5 worm cellular contexts compared by ENCODE assay signal in the genomic region with DNA sequence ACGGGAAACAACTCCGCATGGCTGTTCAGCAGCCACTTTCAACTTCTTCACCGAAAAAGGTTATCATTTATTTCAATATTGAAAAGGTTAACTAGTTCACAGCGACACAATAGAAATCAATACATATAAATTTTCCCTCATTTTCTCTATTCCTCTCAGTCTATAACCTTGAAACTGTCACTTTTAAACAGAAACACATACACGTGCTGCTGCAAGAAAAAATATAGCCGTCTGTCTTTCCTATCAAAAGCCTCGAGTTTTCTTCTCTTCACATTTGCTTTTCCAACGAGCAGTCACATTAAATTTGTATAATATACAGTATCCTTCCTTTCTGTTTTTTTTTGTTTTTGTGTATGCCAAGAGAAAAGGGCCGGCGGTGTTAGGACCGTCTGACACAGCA.
TF ChIP-seq lines count a peak whose summit lies in the region.

No protein-coding gene starts in this region.

TF ChIP-seq in whole organism, L1 larva, 84 proteins besides CTCF, POLR2A, EP300 and RAD21:
- peak in 1 of 2 experiments; percentile 11 for TF ChIP-seq lin-35 (GFP tag; optimal IDR thresholded peaks at IDR 0.05; lab: Kevin White, UChicago)
- TF ChIP-seq blmp-1 (tag; optimal IDR thresholded peaks at IDR 0.05; lab: Kevin White, UChicago), result peak; percentile 64
- TF ChIP-seq pag-3 (tag; optimal IDR thresholded peaks at IDR 0.05; lab: Kevin White, UChicago; ENCODE audit: borderline replicate concordance, insufficient read depth), result no peak
- TF ChIP-seq nhr-85 (tag; lab: Kevin White, UChicago), result peak; percentile 56
- TF ChIP-seq nhr-20 (tag; optimal IDR thresholded peaks at IDR 0.05; lab: Kevin White, UChicago), result peak; percentile 3
- peak; percentile 39 for TF ChIP-seq mep-1 (tag; optimal IDR thresholded peaks at IDR 0.05; lab: Kevin White, UChicago)
- peak; percentile 35 for TF ChIP-seq lin-14 (GFP tag; optimal IDR thresholded peaks at IDR 0.05; lab: Kevin White, UChicago)
- no peak for TF ChIP-seq unc-62 (GFP tag; optimal IDR thresholded peaks at IDR 0.05; lab: Kevin White, UChicago)
- peak in 1 of 6 experiments; percentile 2 for TF ChIP-seq elt-3 (tag; optimal IDR thresholded peaks at IDR 0.05; lab: Kevin White, UChicago)
- TF ChIP-seq C04F5.9 (tag; optimal IDR thresholded peaks at IDR 0.05; lab: Kevin White, UChicago), result no peak

TF ChIP-seq in whole organism, L2 larva, 48 proteins besides CTCF, POLR2A, EP300 and RAD21:
- no peak for TF ChIP-seq nhr-23 (tag; optimal IDR thresholded peaks at IDR 0.05; lab: Kevin White, UChicago)
- TF ChIP-seq nhr-25 (tag; optimal IDR thresholded peaks at IDR 0.05; lab: Kevin White, UChicago), result peak; percentile 58
- peak; percentile 1 for TF ChIP-seq C34F6.9 (tag; optimal IDR thresholded peaks at IDR 0.05; lab: Kevin White, UChicago)
- TF ChIP-seq blmp-1 (tag; optimal IDR thresholded peaks at IDR 0.05; lab: Kevin White, UChicago; ENCODE audit: insufficient read depth), result peak; percentile 76

TF ChIP-seq in whole organism, L3 larva, 47 proteins besides CTCF, POLR2A, EP300 and RAD21:
- TF ChIP-seq elt-2 (tag; optimal IDR thresholded peaks at IDR 0.05; lab: Kevin White, UChicago), result peak; percentile 20
- no peak for TF ChIP-seq ZK546.5 (tag; optimal IDR thresholded peaks at IDR 0.05; lab: Kevin White, UChicago)
- TF ChIP-seq nhr-77 (tag; optimal IDR thresholded peaks at IDR 0.05; lab: Kevin White, UChicago), result no peak
- TF ChIP-seq pha-4 (tag; optimal IDR thresholded peaks at IDR 0.05; lab: Kevin White, UChicago), result peak; percentile 14
- TF ChIP-seq daf-12 (tag; optimal IDR thresholded peaks at IDR 0.05; lab: Kevin White, UChicago), result no peak
- no peak for TF ChIP-seq fos-1 (tag; optimal IDR thresholded peaks at IDR 0.05; lab: Kevin White, UChicago)
- no peak for TF ChIP-seq elt-1 (tag; optimal IDR thresholded peaks at IDR 0.05; lab: Kevin White, UChicago)
- no peak for TF ChIP-seq ceh-9 (tag; optimal IDR thresholded peaks at IDR 0.05; lab: Kevin White, UChicago)
- peak; percentile 65 for TF ChIP-seq nhr-25 (tag; optimal IDR thresholded peaks at IDR 0.05; lab: Kevin White, UChicago)
- no peak for TF ChIP-seq elt-3 (tag; optimal IDR thresholded peaks at IDR 0.05; lab: Kevin White, UChicago)
- no peak for TF ChIP-seq hmg-11 (tag; optimal IDR thresholded peaks at IDR 0.05; lab: Kevin White, UChicago)

TF ChIP-seq in whole organism, L4 larva, 104 proteins besides CTCF, POLR2A, EP300 and RAD21:
- TF ChIP-seq mxl-3 (GFP tag; optimal IDR thresholded peaks at IDR 0.05; lab: Kevin White, UChicago), result peak; percentile 56
- no peak for TF ChIP-seq nhr-102 (tag; optimal IDR thresholded peaks at IDR 0.05; lab: Kevin White, UChicago)
- TF ChIP-seq lsy-2 (tag; optimal IDR thresholded peaks at IDR 0.05; lab: Kevin White, UChicago), result no peak
- TF ChIP-seq nhr-41 (GFP tag; IDR thresholded peaks at IDR 0.05; lab: Robert Waterston, UW), result no peak
- no peak for TF ChIP-seq arid-1 (GFP tag; conservative IDR thresholded peaks at IDR 0.05; lab: Robert Waterston, UW)
- peak; percentile 56 for TF ChIP-seq hlh-30 (tag; optimal IDR thresholded peaks at IDR 0.05; lab: Kevin White, UChicago; ENCODE audit: insufficient read depth)
- no peak for TF ChIP-seq ceh-28 (tag; optimal IDR thresholded peaks at IDR 0.05; lab: Kevin White, UChicago)
- no peak for TF ChIP-seq daf-16 (GFP tag; optimal IDR thresholded peaks at IDR 0.05; lab: Kevin White, UChicago)
- TF ChIP-seq daf-16 (tag; optimal IDR thresholded peaks at IDR 0.05; lab: Kevin White, UChicago), result no peak
- TF ChIP-seq Y105C5A.15 (GFP tag; IDR thresholded peaks at IDR 0.05; lab: Robert Waterston, UW), result no peak
- peak; percentile 4 to 42 for TF ChIP-seq mdl-1 (tag; optimal IDR thresholded peaks at IDR 0.05; lab: Kevin White, UChicago)
- no peak for TF ChIP-seq ZK337.2 (GFP tag; IDR thresholded peaks at IDR 0.05; lab: Robert Waterston, UW)
- peak; percentile 53 for TF ChIP-seq aha-1 (tag; lab: Kevin White, UChicago)
- no peak for TF ChIP-seq gei-8 (GFP tag; optimal IDR thresholded peaks at IDR 0.05; lab: Kevin White, UChicago)
- no peak for TF ChIP-seq snpc-1.2 (GFP tag; IDR thresholded peaks at IDR 0.05; lab: Robert Waterston, UW)
- no peak for TF ChIP-seq T20F7.1 (GFP tag; optimal IDR thresholded peaks at IDR 0.05; lab: Kevin White, UChicago)
- peak; percentile 6 for TF ChIP-seq dve-1 (tag; optimal IDR thresholded peaks at IDR 0.05; lab: Kevin White, UChicago; ENCODE audit: insufficient read depth)
- TF ChIP-seq ztf-7 (tag; optimal IDR thresholded peaks at IDR 0.05; lab: Kevin White, UChicago), result no peak
- no peak for TF ChIP-seq R02D3.7 (tag; optimal IDR thresholded peaks at IDR 0.05; lab: Kevin White, UChicago)
- no peak for TF ChIP-seq lin-15B (tag; optimal IDR thresholded peaks at IDR 0.05; lab: Kevin White, UChicago)
- TF ChIP-seq Y75B8A.6 (GFP tag; IDR thresholded peaks at IDR 0.05; lab: Robert Waterston, UW), result no peak
- no peak for TF ChIP-seq vab-7 (GFP tag; IDR thresholded peaks at IDR 0.05; lab: Robert Waterston, UW)
- TF ChIP-seq F37D6.2 (tag; optimal IDR thresholded peaks at IDR 0.05; lab: Kevin White, UChicago), result no peak
- TF ChIP-seq unc-62 (GFP tag; optimal IDR thresholded peaks at IDR 0.05 in 1 of 2; lab: Kevin White, UChicago), result no peak
- no peak for TF ChIP-seq unc-62 (tag; optimal IDR thresholded peaks at IDR 0.05; lab: Kevin White, UChicago)
- no peak for TF ChIP-seq nhr-11 (tag; optimal IDR thresholded peaks at IDR 0.05; lab: Kevin White, UChicago)
- TF ChIP-seq skn-1 (tag; optimal IDR thresholded peaks at IDR 0.05; lab: Kevin White, UChicago), result no peak
- no peak for TF ChIP-seq zfp-3 (GFP tag; conservative IDR thresholded peaks at IDR 0.05; lab: Robert Waterston, UW)

TF ChIP-seq in whole organism, young adult, 124 proteins besides CTCF, POLR2A, EP300 and RAD21:
- peak; percentile 54 for TF ChIP-seq nhr-80 (tag; optimal IDR thresholded peaks at IDR 0.05; lab: Kevin White, UChicago)
- no peak for TF ChIP-seq die-1 (tag; optimal IDR thresholded peaks at IDR 0.05; lab: Kevin White, UChicago)
